Fruit fly (Drosophila melanogaster) whole organism, pupa: ENCODE results near the gene CG13096.
A peak's percentile ranks its signal among the peaks of the same experiment; 100 is the strongest.

Experiments used
- CG10348 ChIP-seq: fragments of 200-800 bp; sonication (Bioruptor generic); IDR thresholded peaks from 2 replicates; pipeline ENCODE4 v1.3.6; 2022; ENCODE audit warnings: missing biosample characterization, missing genetic modification characterization
- CG12605 ChIP-seq: fragments of 200-800 bp; sonication (Bioruptor generic); IDR thresholded peaks from 2 replicates; pipeline ENCODE4 v1.3.6; 2022; ENCODE audit warnings: missing biosample characterization, missing genetic modification characterization
- CG13204 ChIP-seq: fragments of 200-800 bp; sonication (Bioruptor generic); optimal IDR thresholded peaks from 2 replicates; lab custom pipeline; 2018; ENCODE audit warnings: missing biosample characterization, mild to moderate bottlenecking, missing genetic modification characterization, moderate library complexity
- CG14655 ChIP-seq: fragments of 200-800 bp; sonication (Bioruptor generic); optimal IDR thresholded peaks from 3 replicates; lab custom pipeline; 2017; ENCODE audit warnings: mild to moderate bottlenecking, missing biosample characterization, missing genetic modification reagents, missing genetic modification characterization
- CG15710 ChIP-seq: fragments of 200-800 bp; sonication (Bioruptor generic); optimal IDR thresholded peaks from 2 replicates; lab custom pipeline; 2018; ENCODE audit warnings: missing biosample characterization, mild to moderate bottlenecking, missing genetic modification characterization, moderate library complexity
- CG17806 ChIP-seq: fragments of 200-800 bp; sonication (Bioruptor generic); optimal IDR thresholded peaks from 2 replicates; lab custom pipeline; 2018; ENCODE audit warnings: missing biosample characterization, mild to moderate bottlenecking, missing genetic modification characterization, moderate library complexity
- CG32121 ChIP-seq: fragments of 200-800 bp; sonication (Bioruptor generic); IDR thresholded peaks from 2 replicates; pipeline ENCODE4 v1.3.6; 2022; ENCODE audit warnings: missing biosample characterization, missing genetic modification characterization
- CG34367 ChIP-seq: fragments of 200-800 bp; sonication (Bioruptor generic); optimal IDR thresholded peaks from 2 replicates; lab custom pipeline; 2018; ENCODE audit warnings: missing biosample characterization, mild to moderate bottlenecking, missing genetic modification characterization
- CG4496 ChIP-seq: fragments of 200-800 bp; sonication (Bioruptor generic); IDR thresholded peaks from 3 replicates; pipeline ENCODE4 v1.3.6; 2022; ENCODE audit warnings: missing biosample characterization, missing genetic modification characterization
- CG8159 ChIP-seq: fragments of 200-800 bp; sonication (Bioruptor generic); optimal IDR thresholded peaks from 3 replicates; lab custom pipeline; 2018; ENCODE audit warnings: missing biosample characterization, mild to moderate bottlenecking, missing genetic modification characterization, moderate library complexity
- CG8301 ChIP-seq: fragments of 200-800 bp; sonication (Bioruptor generic); optimal IDR thresholded peaks from 2 replicates; lab custom pipeline; 2018; ENCODE audit warnings: missing biosample characterization, mild to moderate bottlenecking, missing genetic modification characterization
- CG9948 ChIP-seq: fragments of 200-800 bp; sonication (Bioruptor generic); optimal IDR thresholded peaks from 2 replicates; lab custom pipeline; 2018; ENCODE audit warnings: missing biosample characterization, mild to moderate bottlenecking, missing genetic modification characterization, moderate library complexity
- D1 ChIP-seq: fragments of 200-800 bp; sonication (Bioruptor generic); optimal IDR thresholded peaks from 2 replicates; lab custom pipeline; 2018; ENCODE audit warnings: missing biosample characterization, mild to moderate bottlenecking, missing genetic modification characterization, moderate library complexity
- EcR ChIP-seq: fragments of 200-800 bp; sonication (Bioruptor generic); optimal IDR thresholded peaks from 3 replicates; lab custom pipeline; 2019; ENCODE audit warnings: missing biosample characterization, missing genetic modification characterization, mild to moderate bottlenecking, moderate library complexity, missing genetic modification reagents
- Ets98B ChIP-seq: fragments of 200-800 bp; sonication (Bioruptor generic); IDR thresholded peaks from 2 replicates; pipeline ENCODE4 v1.3.6; 2022; ENCODE audit warnings: missing biosample characterization, missing genetic modification characterization
- Pif1A ChIP-seq: fragments of 200-800 bp; sonication (Bioruptor generic); optimal IDR thresholded peaks from 3 replicates; lab custom pipeline; 2016; ENCODE audit warnings: missing biosample characterization, missing genetic modification characterization
- Pif1B ChIP-seq: fragments of 200-800 bp; sonication (Bioruptor generic); optimal IDR thresholded peaks from 3 replicates; lab custom pipeline; 2016; ENCODE audit warnings: missing biosample characterization, missing genetic modification characterization
- Snoo ChIP-seq: fragments of 200-800 bp; sonication (Bioruptor generic); optimal IDR thresholded peaks from 3 replicates; lab custom pipeline; 2017; ENCODE audit warnings: missing biosample characterization, mild to moderate bottlenecking, missing genetic modification characterization, inconsistent platforms
- fd96Ca ChIP-seq: fragments of 200-800 bp; sonication (Bioruptor generic); IDR thresholded peaks from 3 replicates; pipeline ENCODE4 v1.3.6; 2022; ENCODE audit warnings: missing biosample characterization, missing genetic modification characterization
- gl ChIP-seq: fragments of 200-800 bp; sonication (Bioruptor generic); optimal IDR thresholded peaks from 2 replicates; lab custom pipeline; 2018; ENCODE audit warnings: missing biosample characterization, mild to moderate bottlenecking, missing genetic modification characterization
- rn ChIP-seq: fragments of 200-800 bp; sonication (Bioruptor generic); IDR thresholded peaks from 2 replicates; pipeline ENCODE4 v1.3.6; 2022; ENCODE audit warnings: missing biosample characterization, missing genetic modification characterization

The CG13096 gene

dm6 chr2L:8538449-8539050 is 26.9 kb upstream of the CG13096 start:
- TF ChIP-seq CG14655 (GFP tag; lab: Kevin White, UChicago) (no peak), CG34367 (tag; lab: Kevin White, UChicago) (no peak), CG10348 (no peak), CG17806 (tag; lab: Kevin White, UChicago) (no peak), rn (no peak), CG15710 (tag; lab: Kevin White, UChicago) (no peak), CG8301 (no peak), CG8159 (tag; lab: Kevin White, UChicago) (no peak), CG32121 (GFP tag; lab: Robert Waterston, UW) (no peak), D1 (tag; lab: Kevin White, UChicago) (no peak), CG12605 (GFP tag; lab: Robert Waterston, UW) (no peak), Ets98B (GFP tag; lab: Robert Waterston, UW) (no peak), CG9948 (tag; lab: Kevin White, UChicago) (no peak), Pif1B (GFP tag; lab: Kevin White, UChicago) (no peak), CG4496 (GFP tag; lab: Robert Waterston, UW) (no peak), gl (tag; lab: Kevin White, UChicago) (no peak), fd96Ca (GFP tag; lab: Robert Waterston, UW) (no peak), Snoo (tag; lab: Kevin White, UChicago) (no peak), EcR (GFP tag; lab: Kevin White, UChicago) (no peak)

- TF ChIP-seq gl (tag; lab: Kevin White, UChicago) (peak; percentile 50), CG14655 (GFP tag; lab: Kevin White, UChicago) (peak; percentile 96), CG4496 (GFP tag; lab: Robert Waterston, UW) (peak; percentile 72), Snoo (tag; lab: Kevin White, UChicago) (peak; percentile 90), CG8301 (peak; percentile 84), rn (peak; percentile 54; the same call in 1 of the 2 replicates), CG34367 (tag; lab: Kevin White, UChicago) (peak; percentile 83), CG15710 (tag; lab: Kevin White, UChicago) (peak; percentile 93), Pif1B (GFP tag; lab: Kevin White, UChicago) (peak; percentile 85), CG8159 (tag; lab: Kevin White, UChicago) (peak; percentile 96), CG13204 (GFP tag; lab: Kevin White, UChicago) (peak; percentile 69), CG10348 (0 out of 2 replicates have a peak, but pooled peaks have one; percentile 7), CG12605 (GFP tag; lab: Robert Waterston, UW) (peak; percentile 41; the same call in 1 of the 2 replicates), D1 (tag; lab: Kevin White, UChicago) (peak; percentile 94), CG9948 (tag; lab: Kevin White, UChicago) (peak; percentile 97), CG32121 (GFP tag; lab: Robert Waterston, UW) (peak; percentile 61), CG17806 (tag; lab: Kevin White, UChicago) (peak; percentile 92), Ets98B (GFP tag; lab: Robert Waterston, UW) (peak; percentile 71), EcR (GFP tag; lab: Kevin White, UChicago) (no peak), fd96Ca (GFP tag; lab: Robert Waterston, UW) (peak; percentile 64), Pif1A (peak; percentile 76)
These were observed 23.9 kb upstream of the CG13096 start for dm6 chr2L:8535394-8536176.

dm6 chr2L:8534515-8535295 is 23.0 kb upstream of the CG13096 start:
- peak; percentile 98 for TF ChIP-seq CG14655 (GFP tag; lab: Kevin White, UChicago)
- peak; percentile 94 for TF ChIP-seq gl (tag; lab: Kevin White, UChicago)
- peak; percentile 98 for TF ChIP-seq CG32121 (GFP tag; lab: Robert Waterston, UW)
- TF ChIP-seq CG8159 (tag; lab: Kevin White, UChicago) = peak; percentile 97
- TF ChIP-seq fd96Ca (GFP tag; lab: Robert Waterston, UW) = peak; percentile 98
- TF ChIP-seq CG17806 (tag; lab: Kevin White, UChicago) = peak; percentile 97
- peak; percentile 96 for TF ChIP-seq Ets98B (GFP tag; lab: Robert Waterston, UW)
- TF ChIP-seq D1 (tag; lab: Kevin White, UChicago) = peak; percentile 98
- peak; percentile 91 for TF ChIP-seq CG10348
- TF ChIP-seq CG12605 (GFP tag; lab: Robert Waterston, UW) = peak; percentile 95
- TF ChIP-seq Pif1B (GFP tag; lab: Kevin White, UChicago) = peak; percentile 98
- peak; percentile 97 for TF ChIP-seq CG34367 (tag; lab: Kevin White, UChicago)
- peak; percentile 96 for TF ChIP-seq rn
- TF ChIP-seq CG9948 (tag; lab: Kevin White, UChicago) = peak; percentile 99
- TF ChIP-seq CG15710 (tag; lab: Kevin White, UChicago) = peak; percentile 97
- TF ChIP-seq CG8301 = peak; percentile 99
- peak; percentile 91 for TF ChIP-seq CG13204 (GFP tag; lab: Kevin White, UChicago)
- TF ChIP-seq CG4496 (GFP tag; lab: Robert Waterston, UW) = peak; percentile 96
- TF ChIP-seq Pif1A = peak; percentile 98
- TF ChIP-seq Snoo (tag; lab: Kevin White, UChicago) = peak; percentile 98
- TF ChIP-seq EcR (GFP tag; lab: Kevin White, UChicago) = peak; percentile 88

dm6 chr2L:8534118-8534514 is 22.4 kb upstream of the CG13096 start:
- TF ChIP-seq CG9948 (tag; lab: Kevin White, UChicago) = no peak
- TF ChIP-seq CG10348 = no peak
- TF ChIP-seq CG34367 (tag; lab: Kevin White, UChicago) = no peak
- TF ChIP-seq CG8159 (tag; lab: Kevin White, UChicago) = no peak
- no peak for TF ChIP-seq CG13204 (GFP tag; lab: Kevin White, UChicago)
- no peak for TF ChIP-seq Pif1A
- no peak for TF ChIP-seq CG8301
- no peak for TF ChIP-seq D1 (tag; lab: Kevin White, UChicago)
- TF ChIP-seq CG32121 (GFP tag; lab: Robert Waterston, UW) = no peak
- no peak for TF ChIP-seq CG17806 (tag; lab: Kevin White, UChicago)
- TF ChIP-seq gl (tag; lab: Kevin White, UChicago) = no peak
- no peak for TF ChIP-seq EcR (GFP tag; lab: Kevin White, UChicago)
- no peak for TF ChIP-seq fd96Ca (GFP tag; lab: Robert Waterston, UW)
